Worm (Caenorhabditis elegans) whole organism, young adult: ENCODE data around the gene tsp-20.

ENCODE experiments used
- B0261.1 ChIP-seq: sonication (generic microtip); optimal IDR thresholded peaks from 2 replicates; lab custom pipeline; 2016; ENCODE audit warnings: mild to moderate bottlenecking, missing genetic modification characterization, moderate library complexity, missing compliant biosample characterization
- F49E8.2 ChIP-seq: sonication (generic microtip); optimal IDR thresholded peaks from 3 replicates; lab custom pipeline; 2017; ENCODE audit warnings: missing genetic modification characterization, mild to moderate bottlenecking, missing compliant biosample characterization, antibody characterized with exemption, moderate library complexity; ENCODE audit not compliant: insufficient read depth
- T07F8.4 ChIP-seq: sonication (generic microtip); optimal IDR thresholded peaks from 2 replicates; lab custom pipeline; 2016; ENCODE audit warnings: mild to moderate bottlenecking, missing genetic modification characterization, moderate library complexity, missing compliant biosample characterization
- Y79H2A.3 ChIP-seq: fragments of 200-800 bp; sonication (Bioruptor generic); conservative IDR thresholded peaks from 2 replicates; pipeline ENCODE4 v1.3.6; 2022; ENCODE audit warnings: missing genetic modification reagents, missing genetic modification characterization, missing compliant biosample characterization
- aptf-3 ChIP-seq: fragments of 200-800 bp; sonication (Bioruptor generic); IDR thresholded peaks from 2 replicates; pipeline ENCODE4 v1.3.6; 2022; ENCODE audit warnings: missing genetic modification characterization, missing compliant biosample characterization
- athp-1 ChIP-seq: sonication (generic microtip); optimal IDR thresholded peaks from 2 replicates; lab custom pipeline; 2017; ENCODE audit warnings: mild to moderate bottlenecking, missing genetic modification characterization, missing compliant biosample characterization
- dpff-1 ChIP-seq: sonication (generic microtip); optimal IDR thresholded peaks from 2 replicates; lab custom pipeline; 2017; ENCODE audit warnings: mild to moderate bottlenecking, missing genetic modification characterization, missing compliant biosample characterization
- mcd-1 ChIP-seq: fragments of 200-800 bp; sonication (Bioruptor generic); IDR thresholded peaks from 2 replicates; pipeline ENCODE4 v1.3.6; 2022; ENCODE audit warnings: missing genetic modification reagents, missing genetic modification characterization, missing compliant biosample characterization

DNA sequence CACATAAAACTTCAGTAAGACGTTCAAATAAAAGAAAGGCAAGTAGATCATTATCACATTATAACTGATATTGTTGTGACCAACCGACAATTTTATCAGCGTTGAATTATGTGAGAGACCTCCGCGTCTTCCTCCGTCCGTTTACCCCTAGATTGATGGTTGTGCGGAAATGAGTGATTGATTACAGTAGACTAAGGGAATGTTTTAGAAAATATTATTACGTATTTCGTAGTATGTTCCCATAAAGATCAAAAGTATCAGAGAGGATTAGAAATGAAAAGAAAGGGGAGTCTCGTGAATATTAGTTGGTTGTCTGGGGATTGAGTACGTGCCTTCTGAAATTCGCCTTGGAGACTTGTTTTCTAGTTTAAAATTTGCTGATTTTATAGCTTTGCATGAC is 4.9 kb upstream of the tsp-20 start:
- TF ChIP-seq dpff-1: no peak
- no peak for TF ChIP-seq B0261.1 (tag; lab: Kevin White, UChicago)
- TF ChIP-seq T07F8.4: no peak
- TF ChIP-seq aptf-3 (GFP tag; lab: Robert Waterston, UW): no peak
- no peak for TF ChIP-seq mcd-1
- no peak for TF ChIP-seq F49E8.2 (tag; lab: Kevin White, UChicago)
- TF ChIP-seq athp-1: no peak
- TF ChIP-seq Y79H2A.3 (GFP tag; lab: Robert Waterston, UW): no peak
